Worm (Caenorhabditis elegans) whole organism, mixed stage, embryonic: ENCODE measurements around the gene F57B1.6.

ENCODE experiments used
- M03D4.4 ChIP-seq: sonication (generic microtip); optimal IDR thresholded peaks from 2 replicates; lab custom pipeline; 2017; ENCODE audit warnings: mild to moderate bottlenecking, missing genetic modification characterization, missing compliant biosample characterization
- bed-3 ChIP-seq: fragments of 200-800 bp; sonication (Bioruptor generic); optimal IDR thresholded peaks from 3 replicates; lab custom pipeline; 2018; ENCODE audit warnings: mild to moderate bottlenecking, missing genetic modification characterization, moderate library complexity, missing compliant biosample characterization
- blmp-1 ChIP-seq: fragments of 150-350 bp; optimal IDR thresholded peaks from 2 replicates; lab custom pipeline; 2014; ENCODE audit warnings: missing biosample characterization, missing genetic modification characterization
- ceh-39 ChIP-seq: fragments of 150-350 bp; optimal IDR thresholded peaks from 2 replicates; lab custom pipeline; 2014; ENCODE audit warnings: missing biosample characterization, missing genetic modification characterization
- ceh-43 ChIP-seq: fragments of 200-800 bp; sonication (Bioruptor generic); optimal IDR thresholded peaks from 2 replicates; lab custom pipeline; 2018; ENCODE audit warnings: mild to moderate bottlenecking, missing genetic modification characterization, moderate library complexity, missing compliant biosample characterization
- ceh-83 ChIP-seq: fragments of 200-800 bp; sonication (Bioruptor generic); optimal IDR thresholded peaks from 2 replicates; lab custom pipeline; 2018; ENCODE audit warnings: mild to moderate bottlenecking, missing genetic modification characterization, missing compliant biosample characterization
- ces-1 ChIP-seq: fragments of 150-350 bp; optimal IDR thresholded peaks from 2 replicates; lab custom pipeline; 2014; ENCODE audit warnings: missing biosample characterization, missing genetic modification reagents, missing genetic modification characterization
- cnd-1 ChIP-seq: fragments of 200-800 bp; sonication (Bioruptor generic); optimal IDR thresholded peaks from 2 replicates; lab custom pipeline; 2018; ENCODE audit warnings: mild to moderate bottlenecking, missing genetic modification characterization, missing compliant biosample characterization
- elt-1 ChIP-seq: sonication (generic microtip); optimal IDR thresholded peaks from 2 replicates; lab custom pipeline; 2017; ENCODE audit warnings: missing genetic modification characterization, mild to moderate bottlenecking, missing compliant biosample characterization, antibody characterized with exemption, moderate library complexity, borderline replicate concordance; ENCODE audit not compliant: insufficient read depth
- elt-3 ChIP-seq: fragments of 150-350 bp; optimal IDR thresholded peaks from 2 replicates; lab custom pipeline; 2014; ENCODE audit warnings: missing biosample characterization, missing genetic modification characterization
- ham-2 ChIP-seq: fragments of 200-800 bp; sonication (Bioruptor generic); optimal IDR thresholded peaks from 2 replicates; lab custom pipeline; 2018; ENCODE audit warnings: mild to moderate bottlenecking, missing genetic modification characterization, missing compliant biosample characterization
- hlh-1 ChIP-seq: fragments of 150-350 bp; optimal IDR thresholded peaks from 2 replicates; lab custom pipeline; 2014; ENCODE audit warnings: missing biosample characterization, missing genetic modification reagents, missing genetic modification characterization
- lin-13 ChIP-seq: fragments of 150-350 bp; optimal IDR thresholded peaks from 2 replicates; lab custom pipeline; 2014; ENCODE audit warnings: missing biosample characterization, missing genetic modification characterization
- lin-32 ChIP-seq: fragments of 200-800 bp; sonication (Bioruptor generic); optimal IDR thresholded peaks from 2 replicates; lab custom pipeline; 2018; ENCODE audit warnings: mild to moderate bottlenecking, missing genetic modification characterization, missing compliant biosample characterization
- lsy-2 ChIP-seq: fragments of 150-350 bp; optimal IDR thresholded peaks from 2 replicates; lab custom pipeline; 2014; ENCODE audit warnings: missing biosample characterization, missing genetic modification characterization
- mab-5 ChIP-seq: fragments of 150-350 bp; optimal IDR thresholded peaks from 2 replicates; lab custom pipeline; 2014; ENCODE audit warnings: missing biosample characterization, missing genetic modification characterization
- mep-1 ChIP-seq: fragments of 150-350 bp; optimal IDR thresholded peaks from 2 replicates; lab custom pipeline; 2017; ENCODE audit warnings: missing biosample characterization, missing genetic modification reagents, missing genetic modification characterization, inconsistent platforms
- mls-2 ChIP-seq: sonication (generic microtip); optimal IDR thresholded peaks from 2 replicates; lab custom pipeline; 2016; ENCODE audit warnings: mild to moderate bottlenecking, missing genetic modification characterization, moderate library complexity, missing compliant biosample characterization
- nhr-2 ChIP-seq: fragments of 150-350 bp; optimal IDR thresholded peaks from 2 replicates; lab custom pipeline; 2014; ENCODE audit warnings: missing biosample characterization, missing genetic modification characterization
- nhr-237 ChIP-seq: fragments of 150-350 bp; optimal IDR thresholded peaks from 2 replicates; lab custom pipeline; 2014; ENCODE audit warnings: missing biosample characterization, missing genetic modification characterization
- nhr-28 ChIP-seq: fragments of 150-350 bp; optimal IDR thresholded peaks from 2 replicates; lab custom pipeline; 2014; ENCODE audit warnings: missing biosample characterization, missing genetic modification characterization
- nhr-76 ChIP-seq: sonication (generic microtip); optimal IDR thresholded peaks from 2 replicates; lab custom pipeline; 2017; ENCODE audit warnings: missing biosample characterization, missing genetic modification characterization
- pha-4 ChIP-seq: fragments of 150-350 bp; optimal IDR thresholded peaks from 2 replicates; lab custom pipeline; 2018; ENCODE audit warnings: missing biosample characterization, missing genetic modification reagents, missing genetic modification characterization
- sem-2 ChIP-seq: fragments of 200-800 bp; sonication (Bioruptor generic); optimal IDR thresholded peaks from 2 replicates; lab custom pipeline; 2018; ENCODE audit warnings: mild to moderate bottlenecking, missing genetic modification characterization, missing compliant biosample characterization
- snpc-4 ChIP-seq: fragments of 150-350 bp; optimal IDR thresholded peaks from 2 replicates; lab custom pipeline; 2014; ENCODE audit warnings: missing biosample characterization, missing genetic modification characterization
- sptf-1 ChIP-seq: sonication (generic microtip); optimal IDR thresholded peaks from 2 replicates; lab custom pipeline; 2017; ENCODE audit warnings: mild to moderate bottlenecking, missing genetic modification characterization, moderate library complexity, missing compliant biosample characterization
- tbx-8 ChIP-seq: fragments of 200-800 bp; sonication (Bioruptor generic); optimal IDR thresholded peaks from 2 replicates; lab custom pipeline; 2018; ENCODE audit warnings: mild to moderate bottlenecking, missing genetic modification characterization, moderate library complexity, missing compliant biosample characterization
- unc-39 ChIP-seq: fragments of 150-350 bp; optimal IDR thresholded peaks from 2 replicates; lab custom pipeline; 2014; ENCODE audit warnings: missing biosample characterization, missing genetic modification characterization
- unc-62 ChIP-seq: fragments of 150-350 bp; optimal IDR thresholded peaks from 2 replicates; lab custom pipeline; 2014; ENCODE audit warnings: missing biosample characterization, missing genetic modification reagents, missing genetic modification characterization
- zip-8 ChIP-seq: fragments of 150-350 bp; optimal IDR thresholded peaks from 2 replicates; lab custom pipeline; 2014; ENCODE audit warnings: missing biosample characterization, missing genetic modification characterization
- ztf-11 ChIP-seq: fragments of 150-350 bp; optimal IDR thresholded peaks from 2 replicates; lab custom pipeline; 2014; ENCODE audit warnings: missing biosample characterization, missing genetic modification characterization

The F57B1.6 gene

DNA sequence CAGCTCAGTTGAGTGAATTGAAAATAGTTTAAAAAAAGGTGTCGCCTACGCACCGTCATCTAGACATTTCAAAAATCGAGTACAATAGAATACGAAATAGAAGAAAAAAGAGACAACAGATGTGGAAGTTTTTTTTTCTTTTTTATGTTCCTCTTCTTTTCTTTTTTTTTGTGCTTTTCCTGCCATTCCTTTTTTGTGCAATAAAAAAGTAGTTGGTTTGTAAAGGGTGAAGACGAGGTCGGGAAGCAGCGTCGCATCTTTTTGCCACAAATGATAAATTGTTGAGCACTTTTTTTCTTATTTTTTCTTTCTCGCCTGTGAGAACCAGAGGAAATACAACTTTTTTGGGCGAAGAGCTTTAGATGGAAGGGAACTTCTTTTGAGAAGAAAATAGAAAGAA, 2.9 kb upstream of the F57B1.6 start:
- TF ChIP-seq lin-13 (tag; lab: Kevin White, UChicago): no peak
- no peak for TF ChIP-seq unc-39 (tag; lab: Kevin White, UChicago)
- no peak for TF ChIP-seq sem-2 (GFP tag; lab: Kevin White, UChicago)
- no peak for TF ChIP-seq mab-5
- no peak for TF ChIP-seq nhr-237 (tag; lab: Kevin White, UChicago)
- no peak for TF ChIP-seq sptf-1 (tag; lab: Kevin White, UChicago)
- TF ChIP-seq bed-3: no peak
- TF ChIP-seq lin-32 (GFP tag; lab: Kevin White, UChicago): no peak
- TF ChIP-seq lsy-2 (tag; lab: Kevin White, UChicago): no peak
- no peak for TF ChIP-seq pha-4 (tag; lab: Kevin White, UChicago)
- no peak for TF ChIP-seq cnd-1 (tag; lab: Kevin White, UChicago)
- no peak for TF ChIP-seq ceh-83 (GFP tag; lab: Kevin White, UChicago)
- TF ChIP-seq elt-1 (tag; lab: Kevin White, UChicago): no peak

ce11 chrV:13207426-13207825, 2.0 kb upstream of the F57B1.6 start, which contains the start of gene F57B1.5:
Gene F57B1.5 (plus strand): TSS chrV:13207726.
- TF ChIP-seq ceh-83 (GFP tag; lab: Kevin White, UChicago) (no peak), ces-1 (GFP tag; lab: Kevin White, UChicago) (no peak), ztf-11 (tag; lab: Kevin White, UChicago) (no peak), lsy-2 (tag; lab: Kevin White, UChicago) (no peak), nhr-76 (no peak), zip-8 (no peak), unc-39 (tag; lab: Kevin White, UChicago) (no peak), snpc-4 (tag; lab: Kevin White, UChicago) (no peak)

DNA sequence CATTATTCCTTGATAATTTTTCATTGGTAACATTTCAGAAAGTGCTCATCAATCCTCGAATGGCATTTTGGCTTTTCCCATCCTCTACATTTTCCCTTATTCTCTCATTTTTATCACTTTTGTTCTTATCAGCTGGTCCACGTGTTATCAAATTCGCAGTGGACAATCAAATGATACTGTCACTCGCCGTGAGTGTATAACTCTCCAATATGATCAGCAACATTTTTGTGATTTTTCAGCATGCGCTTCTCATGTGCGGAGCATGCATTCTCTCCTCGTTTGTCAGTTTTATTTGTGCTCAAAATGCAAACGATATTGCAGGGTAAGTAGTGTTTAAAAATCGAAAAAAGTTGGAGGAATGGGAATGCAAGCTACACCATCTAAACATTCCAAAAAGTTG, 3.1 kb downstream of the F57B1.6 start:
- TF ChIP-seq nhr-28 (tag; lab: Kevin White, UChicago): no peak

- TF ChIP-seq snpc-4 (tag; lab: Kevin White, UChicago) (no peak), elt-3 (no peak), nhr-2 (tag; lab: Kevin White, UChicago) (no peak), hlh-1 (tag; lab: Kevin White, UChicago) (no peak), mep-1 (no peak), blmp-1 (tag; lab: Kevin White, UChicago) (no peak), M03D4.4 (tag; lab: Kevin White, UChicago) (no peak)
- TF ChIP-seq, all 35 proteins: peak for 0
These were observed 11.6 kb downstream of the F57B1.6 start for ce11 chrV:13221066-13221465.

DNA sequence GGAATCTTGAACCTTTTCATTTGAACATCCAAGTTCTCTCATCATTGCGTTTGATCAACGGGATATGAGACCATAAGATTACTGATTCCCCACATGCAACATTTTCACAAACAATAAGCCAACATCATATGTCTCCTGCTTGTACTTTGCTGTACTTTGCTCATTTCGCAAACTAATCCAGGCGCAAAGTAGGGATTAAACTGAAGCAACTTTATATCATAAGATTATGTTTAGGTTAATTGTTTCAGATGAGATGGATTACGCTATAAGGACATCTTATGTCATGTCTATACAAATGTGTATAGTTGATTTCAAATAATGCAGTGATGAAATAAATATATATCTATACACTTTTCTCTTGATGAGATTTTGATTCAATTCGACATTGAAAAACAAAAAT, 20.1 kb downstream of the F57B1.6 start:
- TF ChIP-seq ztf-11 (tag; lab: Kevin White, UChicago): no peak
- no peak for TF ChIP-seq mls-2 (tag; lab: Kevin White, UChicago)
- TF ChIP-seq ham-2 (GFP tag; lab: Kevin White, UChicago): no peak
- no peak for TF ChIP-seq snpc-4 (tag; lab: Kevin White, UChicago)
- TF ChIP-seq nhr-237 (tag; lab: Kevin White, UChicago): no peak
- no peak for TF ChIP-seq ces-1 (GFP tag; lab: Kevin White, UChicago)
- TF ChIP-seq lin-13 (tag; lab: Kevin White, UChicago): no peak
- no peak for TF ChIP-seq nhr-76
- no peak for TF ChIP-seq ceh-43 (GFP tag; lab: Kevin White, UChicago)
- TF ChIP-seq tbx-8 (GFP tag; lab: Kevin White, UChicago): no peak
- no peak for TF ChIP-seq lin-32 (GFP tag; lab: Kevin White, UChicago)
- no peak for TF ChIP-seq blmp-1 (tag; lab: Kevin White, UChicago)
- TF ChIP-seq bed-3: no peak
- TF ChIP-seq unc-62 (GFP tag; lab: Kevin White, UChicago): no peak
- TF ChIP-seq zip-8: no peak
- TF ChIP-seq, all 35 proteins: peak for 0

DNA sequence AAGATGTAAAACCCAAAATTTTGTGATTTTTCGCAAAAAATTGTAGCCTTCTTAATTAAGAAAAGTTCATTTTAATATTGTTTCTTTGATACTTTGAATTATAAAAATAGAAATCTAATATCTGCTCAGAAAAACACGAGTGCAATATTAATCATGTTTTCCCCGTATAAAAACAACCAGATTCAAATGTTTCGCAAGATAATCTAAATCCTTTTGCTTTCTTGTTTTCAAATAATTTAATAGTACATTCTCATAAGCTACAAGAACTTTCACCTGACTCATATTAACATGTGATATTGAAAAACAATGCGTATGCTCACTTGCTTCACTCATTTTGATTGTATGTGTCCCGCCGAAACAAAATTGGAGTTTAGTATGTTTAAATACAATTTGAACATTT, 25.9 kb downstream of the F57B1.6 start:
- TF ChIP-seq nhr-2 (tag; lab: Kevin White, UChicago) (no peak), nhr-28 (tag; lab: Kevin White, UChicago) (no peak), blmp-1 (tag; lab: Kevin White, UChicago) (no peak), lin-13 (tag; lab: Kevin White, UChicago) (no peak), ceh-39 (tag; lab: Kevin White, UChicago) (no peak), nhr-237 (tag; lab: Kevin White, UChicago) (no peak), mls-2 (tag; lab: Kevin White, UChicago) (no peak), unc-39 (tag; lab: Kevin White, UChicago) (no peak), ztf-11 (tag; lab: Kevin White, UChicago) (no peak), elt-3 (no peak), lin-32 (GFP tag; lab: Kevin White, UChicago) (no peak), hlh-1 (tag; lab: Kevin White, UChicago) (no peak), sptf-1 (tag; lab: Kevin White, UChicago) (no peak), ham-2 (GFP tag; lab: Kevin White, UChicago) (no peak), pha-4 (tag; lab: Kevin White, UChicago) (no peak), elt-1 (tag; lab: Kevin White, UChicago) (no peak), cnd-1 (tag; lab: Kevin White, UChicago) (no peak), unc-62 (GFP tag; lab: Kevin White, UChicago) (no peak)
